Fruit fly (Drosophila melanogaster): ENCODE results near the gene CG43394.

Gene CG43394

dm6 chr2L:8159498-8159897 lies 13.9 kb downstream of the CG43394 start, which contains the start of the genes PAPLA1 and Rbsn-5 (continued):
- TF ChIP-seq CG3995 (GFP tag; optimal IDR thresholded peaks at IDR 0.05), result peak; percentile 70
- peak; percentile 90 for TF ChIP-seq CG15514 (GFP tag; optimal IDR thresholded peaks at IDR 0.05)
- peak; percentile 95 for TF ChIP-seq ems (GFP tag; optimal IDR thresholded peaks at IDR 0.05)
- peak; percentile 93 for TF ChIP-seq Aef1 (GFP tag; IDR thresholded peaks at IDR 0.05)
- no peak for TF ChIP-seq pita (GFP tag; optimal IDR thresholded peaks at IDR 0.05)
- peak; percentile 94 for TF ChIP-seq CG4820 (GFP tag; optimal IDR thresholded peaks at IDR 0.05)
- peak; percentile 88 for TF ChIP-seq NC2α (GFP tag; optimal IDR thresholded peaks at IDR 0.05)
- peak; percentile 87 for TF ChIP-seq jigr1 (GFP tag; IDR thresholded peaks at IDR 0.05)
- no peak for TF ChIP-seq CG16813 (GFP tag; IDR thresholded peaks at IDR 0.05; ENCODE audit: partially characterized antibody)
- no peak for TF ChIP-seq CG15479 (GFP tag; optimal IDR thresholded peaks at IDR 0.05)
- peak; percentile 90 for TF ChIP-seq CG10366 (GFP tag; IDR thresholded peaks at IDR 0.05)
- TF ChIP-seq Ets97D (GFP tag; optimal IDR thresholded peaks at IDR 0.05), result peak; percentile 94
- TF ChIP-seq odd (GFP tag; optimal IDR thresholded peaks at IDR 0.05), result peak; percentile 79
- peak; percentile 93 for TF ChIP-seq zfh1 (GFP tag; IDR thresholded peaks at IDR 0.05)
- peak; percentile 94 for TF ChIP-seq HmgD (GFP tag; optimal IDR thresholded peaks at IDR 0.05)
- peak; percentile 93 for TF ChIP-seq CG9876 (GFP tag; optimal IDR thresholded peaks at IDR 0.05)
- TF ChIP-seq CG8944 (GFP tag; optimal IDR thresholded peaks at IDR 0.05), result peak; percentile 96
- peak; percentile 58; the same call in 1 of the 2 replicates for TF ChIP-seq Lim3 (GFP tag; IDR thresholded peaks at IDR 0.05)
- peak; percentile 88 for TF ChIP-seq HHEX (GFP tag; optimal IDR thresholded peaks at IDR 0.05)
- TF ChIP-seq GATAe (GFP tag; conservative IDR thresholded peaks at IDR 0.05), result peak; percentile 74
- TF ChIP-seq BtbVII (GFP tag; optimal IDR thresholded peaks at IDR 0.05), result peak; percentile 87
- peak; percentile 92 for TF ChIP-seq Dek (tag; optimal IDR thresholded peaks at IDR 0.05)
- TF ChIP-seq Xrp1 (GFP tag; IDR thresholded peaks at IDR 0.05), result peak; percentile 93
- peak; percentile 90 for TF ChIP-seq E2f1 (GFP tag; IDR thresholded peaks at IDR 0.05)
- TF ChIP-seq zen (tag; optimal IDR thresholded peaks at IDR 0.05), result peak; percentile 92
- TF ChIP-seq slou (GFP tag; optimal IDR thresholded peaks at IDR 0.05), result peak; percentile 96
- TF ChIP-seq CG3726 (GFP tag; IDR thresholded peaks at IDR 0.05), result peak; percentile 88
- TF ChIP-seq Side (GFP tag; optimal IDR thresholded peaks at IDR 0.05), result peak; percentile 93
- no peak for TF ChIP-seq eve (GFP tag; optimal IDR thresholded peaks at IDR 0.05)
- TF ChIP-seq CG11504 (tag; optimal IDR thresholded peaks at IDR 0.05), result peak; percentile 92
- peak; percentile 80 for TF ChIP-seq twi (tag; optimal IDR thresholded peaks at IDR 0.05)
- no peak for TF ChIP-seq Lpt (GFP tag; optimal IDR thresholded peaks at IDR 0.05)
- TF ChIP-seq Ets65A (GFP tag), result peak; percentile 100
- peak; percentile 89 for TF ChIP-seq CG9215 (GFP tag; IDR thresholded peaks at IDR 0.05)
- peak; percentile 94 for TF ChIP-seq PHDP (tag; optimal IDR thresholded peaks at IDR 0.05)
- TF ChIP-seq CG9727 (GFP tag; optimal IDR thresholded peaks at IDR 0.05), result peak; percentile 89
- TF ChIP-seq eyg (GFP tag; optimal IDR thresholded peaks at IDR 0.05), result peak; percentile 90
- no peak for TF ChIP-seq HLHmδ (GFP tag; optimal IDR thresholded peaks at IDR 0.05)
- peak; percentile 97 for TF ChIP-seq HmgZ (tag; optimal IDR thresholded peaks at IDR 0.05)
- TF ChIP-seq zfh2 (GFP tag; optimal IDR thresholded peaks at IDR 0.05), result peak; percentile 97
- TF ChIP-seq CG3163 (GFP tag; optimal IDR thresholded peaks at IDR 0.05), result peak; percentile 81
- TF ChIP-seq CG11560 (tag; IDR thresholded peaks at IDR 0.05), result peak; percentile 79; the same call in 2 of the 3 replicates
- peak; percentile 88 for TF ChIP-seq Nf-YC (tag; optimal IDR thresholded peaks at IDR 0.05)
- peak; percentile 87 for TF ChIP-seq Mrtf (GFP tag; IDR thresholded peaks at IDR 0.05)
- peak; percentile 84 for TF ChIP-seq croc (GFP tag; conservative IDR thresholded peaks at IDR 0.05)
- TF ChIP-seq CG2120 (GFP tag; optimal IDR thresholded peaks at IDR 0.05), result peak; percentile 98
- peak; percentile 98 for TF ChIP-seq CHES-1-like (GFP tag; optimal IDR thresholded peaks at IDR 0.05)
- no peak for TF ChIP-seq CG7963 (GFP tag; IDR thresholded peaks at IDR 0.05; ENCODE audit: partially characterized antibody)
- peak; percentile 86 for TF ChIP-seq da (GFP tag; optimal IDR thresholded peaks at IDR 0.05)
- peak; percentile 83 for TF ChIP-seq CG16779 (GFP tag; IDR thresholded peaks at IDR 0.05)
- TF ChIP-seq Sin3A (optimal IDR thresholded peaks at IDR 0.05), result peak; percentile 25
- peak; percentile 99 for TF ChIP-seq CG4617 (GFP tag; optimal IDR thresholded peaks at IDR 0.05; ENCODE audit: borderline replicate concordance)

All from whole organism, embryonic.